Worm (Caenorhabditis elegans): ENCODE results near the gene sru-9.

DNA sequence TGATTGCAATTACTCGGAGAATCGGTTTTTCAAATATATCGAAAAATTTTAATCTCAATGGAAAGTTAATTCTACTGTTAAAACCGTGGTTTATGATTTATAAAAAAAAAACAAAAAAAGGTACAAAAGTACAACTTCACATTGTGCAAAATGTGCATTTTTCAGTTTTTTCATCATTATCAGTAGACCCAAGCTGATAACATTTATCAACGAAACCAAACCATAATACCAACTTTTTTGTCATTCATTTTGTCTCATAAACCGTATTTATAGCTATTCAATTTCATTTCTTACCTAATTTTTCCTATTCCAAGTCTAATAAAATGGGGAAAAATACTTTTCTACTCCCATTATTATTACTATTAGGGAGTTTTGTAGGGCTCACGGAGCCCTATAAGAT is 50.2 kb downstream of the sru-9 start, which contains the start of gene ugt-22:
- TF ChIP-seq nfya-1 (tag; optimal IDR thresholded peaks at IDR 0.05): no peak
- peak; percentile 67 for TF ChIP-seq elt-2 (tag; optimal IDR thresholded peaks at IDR 0.05)
- TF ChIP-seq Y22D7AL.16 (tag; optimal IDR thresholded peaks at IDR 0.05): no peak
